Fruit fly (Drosophila melanogaster) whole organism, wandering third instar larva: ENCODE results near the gene chp.

Experiments used
- Abd-B ChIP-seq: fragments of >200 bp; optimal IDR thresholded peaks from 2 replicates; lab custom pipeline; 2017; ENCODE audit warnings: missing biosample characterization, missing genetic modification characterization
- OdsH ChIP-seq: fragments of 200-800 bp; sonication (Bioruptor generic); optimal IDR thresholded peaks from 2 replicates; lab custom pipeline; 2016; ENCODE audit warnings: missing biosample characterization, mild to moderate bottlenecking, missing genetic modification characterization
- pan ChIP-seq: fragments of >200 bp; optimal IDR thresholded peaks from 2 replicates; lab custom pipeline; 2017

dm6 chr3R:31218997-31219992 is 8.8 kb upstream of the chp start, which contains the start of gene ATPsynC:
- no peak for TF ChIP-seq Abd-B
- no peak for TF ChIP-seq pan
- peak; percentile 2 for TF ChIP-seq OdsH (GFP tag; lab: Kevin White, UChicago)
